Worm (Caenorhabditis elegans): ENCODE results near the gene F10E9.4.
A peak's percentile ranks its signal among the peaks of the same experiment; 100 is the strongest.

Gene F10E9.4

ce11 chrIII:8331779-8332178, 23.4 kb downstream of the F10E9.4 start, which contains the start of the genes mrps-18A and ZC262.2 (continued):
- TF ChIP-seq xbp-1 (tag; optimal IDR thresholded peaks at IDR 0.05) (no peak), zip-4 (GFP tag; optimal IDR thresholded peaks at IDR 0.05) (no peak), mef-2 (tag; optimal IDR thresholded peaks at IDR 0.05) (no peak), nhr-71 (tag; optimal IDR thresholded peaks at IDR 0.05) (peak; percentile 24), skn-1 (tag; optimal IDR thresholded peaks at IDR 0.05) (no peak), ces-1 (GFP tag; optimal IDR thresholded peaks at IDR 0.05) (no peak), unc-86 (tag; optimal IDR thresholded peaks at IDR 0.05) (no peak), tbx-2 (tag; optimal IDR thresholded peaks at IDR 0.05) (peak; percentile 0), nhr-237 (tag; optimal IDR thresholded peaks at IDR 0.05) (no peak), elt-2 (tag; optimal IDR thresholded peaks at IDR 0.05) (no peak), mdl-1 (tag; optimal IDR thresholded peaks at IDR 0.05) (no peak), lin-14 (GFP tag; optimal IDR thresholded peaks at IDR 0.05) (no peak), sptf-1 (tag; optimal IDR thresholded peaks at IDR 0.05) (no peak), unc-62 (GFP tag; optimal IDR thresholded peaks at IDR 0.05) (no peak), ama-1 (optimal IDR thresholded peaks at IDR 0.05) (no peak), egl-27 (tag; optimal IDR thresholded peaks at IDR 0.05) (no peak), nhr-47 (tag; optimal IDR thresholded peaks at IDR 0.05) (peak; percentile 18), mab-9 (GFP tag; IDR thresholded peaks at IDR 0.05) (no peak), C04F5.9 (tag; optimal IDR thresholded peaks at IDR 0.05) (peak; percentile 27), fkh-10 (GFP tag; optimal IDR thresholded peaks at IDR 0.05) (no peak), ceh-90 (tag; optimal IDR thresholded peaks at IDR 0.05) (no peak), ztf-11 (tag; optimal IDR thresholded peaks at IDR 0.05) (no peak), aha-1 (tag; optimal IDR thresholded peaks at IDR 0.05) (no peak), efl-3 (GFP tag; optimal IDR thresholded peaks at IDR 0.05) (no peak), unc-30 (tag; optimal IDR thresholded peaks at IDR 0.05) (no peak), lin-39 (tag; optimal IDR thresholded peaks at IDR 0.05) (no peak), swsn-7 (tag; optimal IDR thresholded peaks at IDR 0.05) (no peak), nhr-76 (tag; optimal IDR thresholded peaks at IDR 0.05) (no peak), jun-1 (tag; optimal IDR thresholded peaks at IDR 0.05) (no peak), ceh-82 (tag; optimal IDR thresholded peaks at IDR 0.05) (peak in 1 of 3 experiments; percentile 28), rnt-1 (tag; optimal IDR thresholded peaks at IDR 0.05) (peak; percentile 10), lin-35 (GFP tag; optimal IDR thresholded peaks at IDR 0.05) (peak; percentile 60 to 76), fkh-8 (tag; optimal IDR thresholded peaks at IDR 0.05) (no peak), lsy-2 (tag; optimal IDR thresholded peaks at IDR 0.05) (peak; percentile 91 to 98), lin-13 (GFP tag; optimal IDR thresholded peaks at IDR 0.05) (no peak), pax-3 (tag; optimal IDR thresholded peaks at IDR 0.05) (no peak), lin-15B (tag; optimal IDR thresholded peaks at IDR 0.05) (no peak), nhr-19 (GFP tag; conservative IDR thresholded peaks at IDR 0.05) (no peak), pqm-1 (tag; optimal IDR thresholded peaks at IDR 0.05) (no peak), isw-1 (GFP tag; IDR thresholded peaks at IDR 0.05) (no peak)

- TF ChIP-seq tlp-1 (tag; optimal IDR thresholded peaks at IDR 0.05) = no peak
- TF ChIP-seq alr-1 (tag; optimal IDR thresholded peaks at IDR 0.05; ENCODE audit: borderline replicate concordance) = no peak
- TF ChIP-seq ceh-63 (GFP tag; optimal IDR thresholded peaks at IDR 0.05) = no peak
These were observed 26.1 kb downstream of the F10E9.4 start, which contains the start of gene ZC262.4 for ce11 chrIII:8334432-8334831. Gene ZC262.4 (minus strand): TSS chrIII:8334532.
